Worm (Caenorhabditis elegans): Measurements from ENCODE around the gene srh-295.

The srh-295 gene

DNA sequence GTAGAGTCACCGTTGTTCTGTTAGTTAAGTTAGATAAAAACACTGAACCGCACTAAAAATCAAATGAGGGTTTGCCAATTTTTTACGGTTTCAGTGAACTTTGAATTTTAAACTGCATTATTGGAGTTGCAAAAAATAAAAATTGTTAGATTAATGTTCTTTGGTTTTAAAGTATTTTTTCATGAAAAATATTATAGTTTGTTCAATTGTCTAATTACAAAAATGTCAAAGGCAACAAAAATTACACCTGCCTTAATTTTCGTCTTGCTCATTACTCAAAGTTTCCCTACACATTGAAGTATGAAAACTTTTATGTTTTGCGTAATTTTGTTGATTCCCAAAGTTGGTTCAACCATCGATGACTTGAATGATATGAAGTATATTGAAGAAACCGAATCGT lies 19.6 kb upstream of the srh-295 start, which contains the start of gene irld-62:
Gene irld-62 (plus strand): TSS at position 301 of the 400 bp plus-strand sequence.
- TF ChIP-seq mbf-1 (tag; optimal IDR thresholded peaks at IDR 0.05) (no peak), lin-11 (tag; optimal IDR thresholded peaks at IDR 0.05) (no peak), mab-5 (tag; optimal IDR thresholded peaks at IDR 0.05) (no peak), lin-13 (GFP tag; optimal IDR thresholded peaks at IDR 0.05) (no peak), blmp-1 (tag; optimal IDR thresholded peaks at IDR 0.05; ENCODE audit: insufficient read depth) (no peak), lin-39 (tag; optimal IDR thresholded peaks at IDR 0.05) (no peak), nhr-21 (tag; optimal IDR thresholded peaks at IDR 0.05) (no peak), dmd-4 (tag; optimal IDR thresholded peaks at IDR 0.05) (no peak), ZK546.5 (tag; optimal IDR thresholded peaks at IDR 0.05) (no peak), ztf-1 (GFP tag; conservative IDR thresholded peaks at IDR 0.05) (no peak), R02D3.7 (tag; optimal IDR thresholded peaks at IDR 0.05) (no peak), sma-9 (GFP tag; optimal IDR thresholded peaks at IDR 0.05) (no peak), sma-9 (tag; optimal IDR thresholded peaks at IDR 0.05) (no peak), ama-1 (optimal IDR thresholded peaks at IDR 0.05) (no peak), nhr-11 (tag; optimal IDR thresholded peaks at IDR 0.05) (no peak)

ce11 chrV:15313529-15313928 lies 16.9 kb upstream of the srh-295 start:
- TF ChIP-seq nhr-23 (tag; optimal IDR thresholded peaks at IDR 0.05) (no peak), elt-3 (tag; optimal IDR thresholded peaks at IDR 0.05) (no peak), C34F6.9 (tag; optimal IDR thresholded peaks at IDR 0.05) (no peak), unc-55 (GFP tag; optimal IDR thresholded peaks at IDR 0.05) (no peak), dmd-4 (tag; optimal IDR thresholded peaks at IDR 0.05) (no peak)

- TF ChIP-seq egl-27 (tag; optimal IDR thresholded peaks at IDR 0.05) (no peak), lin-13 (GFP tag; optimal IDR thresholded peaks at IDR 0.05) (no peak), nhr-21 (tag; optimal IDR thresholded peaks at IDR 0.05) (no peak), peb-1 (tag; optimal IDR thresholded peaks at IDR 0.05) (no peak), elt-3 (tag; optimal IDR thresholded peaks at IDR 0.05) (no peak), ZK546.5 (tag; optimal IDR thresholded peaks at IDR 0.05) (no peak), skn-1 (tag; optimal IDR thresholded peaks at IDR 0.05) (no peak), mab-5 (tag; optimal IDR thresholded peaks at IDR 0.05) (no peak), R02D3.7 (tag; optimal IDR thresholded peaks at IDR 0.05) (no peak), nhr-6 (tag; optimal IDR thresholded peaks at IDR 0.05) (no peak), unc-55 (GFP tag; optimal IDR thresholded peaks at IDR 0.05) (no peak)
These were observed 14.4 kb upstream of the srh-295 start, which contains the start of the genes srt-22 and nhr-246 for ce11 chrV:15315827-15316527. TSS of gene srt-22 (minus strand) at chrV:15315927. TSS of gene nhr-246 (plus strand) at chrV:15316477.

- peak; percentile 79 for TF ChIP-seq sma-9 (GFP tag; optimal IDR thresholded peaks at IDR 0.05)
- TF ChIP-seq sma-9 (tag; optimal IDR thresholded peaks at IDR 0.05), result no peak
- TF ChIP-seq gmeb-1 (tag; optimal IDR thresholded peaks at IDR 0.05), result peak; percentile 42
- TF ChIP-seq nhr-77 (tag; optimal IDR thresholded peaks at IDR 0.05), result no peak
- peak; percentile 11 for TF ChIP-seq sma-3 (GFP tag; optimal IDR thresholded peaks at IDR 0.05)
- TF ChIP-seq nhr-25 (tag; optimal IDR thresholded peaks at IDR 0.05), result no peak
- peak; percentile 34 for TF ChIP-seq crh-2 (tag; optimal IDR thresholded peaks at IDR 0.05)
- no peak for TF ChIP-seq blmp-1 (tag; optimal IDR thresholded peaks at IDR 0.05; ENCODE audit: insufficient read depth)
- TF ChIP-seq fos-1 (tag; optimal IDR thresholded peaks at IDR 0.05), result peak; percentile 99
- TF ChIP-seq egl-27 (tag; optimal IDR thresholded peaks at IDR 0.05), result peak; percentile 35
- TF ChIP-seq elt-3 (tag; optimal IDR thresholded peaks at IDR 0.05), result no peak
These were observed 11.8 kb upstream of the srh-295 start, which contains the start of gene nhr-291 for ce11 chrV:15318638-15319037. TSS of gene nhr-291 (plus strand) at chrV:15318961.

ce11 chrV:15322653-15323052 lies 7.8 kb upstream of the srh-295 start, which contains the start of gene nhr-247:
TSS of gene nhr-247 (plus strand) at chrV:15322982.
- peak; percentile 69 for TF ChIP-seq fos-1 (tag; optimal IDR thresholded peaks at IDR 0.05)

DNA sequence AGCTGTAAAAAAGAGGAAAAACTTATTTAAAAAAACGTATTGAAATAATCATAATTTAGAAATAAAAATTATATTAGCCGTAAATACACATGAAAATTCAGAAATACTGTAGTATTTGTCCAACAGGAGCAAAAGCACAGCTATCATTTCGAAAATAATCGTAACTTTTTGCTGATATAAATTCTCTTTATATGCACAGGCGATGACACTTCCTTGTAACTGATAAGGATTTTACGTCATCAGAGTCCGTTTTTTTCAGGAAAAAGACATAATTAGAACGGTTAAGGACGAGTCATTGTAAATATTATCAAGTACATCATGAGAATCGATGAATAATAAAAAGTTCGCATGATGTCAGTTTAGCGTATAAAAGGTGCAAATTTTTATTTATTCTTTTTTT lies 7.0 kb upstream of the srh-295 start:
- no peak for TF ChIP-seq skn-1 (tag; optimal IDR thresholded peaks at IDR 0.05)
- peak; percentile 94 for TF ChIP-seq fos-1 (tag; optimal IDR thresholded peaks at IDR 0.05)
- TF ChIP-seq F13H6.1 (tag; optimal IDR thresholded peaks at IDR 0.05), result no peak
- no peak for TF ChIP-seq nhr-237 (tag; optimal IDR thresholded peaks at IDR 0.05)
- no peak for TF ChIP-seq Y55F3AM.14 (GFP tag; optimal IDR thresholded peaks at IDR 0.05)
- no peak for TF ChIP-seq dmd-4 (tag; optimal IDR thresholded peaks at IDR 0.05)
